Fruit fly (Drosophila melanogaster) S2 (cell line): ENCODE data around the gene CG15514.
A peak's percentile ranks its signal among the peaks of the same experiment; 100 is the strongest.

Source experiments
- CG8478 ChIP-seq: fragments of >200 bp; optimal IDR thresholded peaks from 2 replicates; lab custom pipeline; 2018
- CTCF ChIP-seq, 2 experiments: fragments of >200 bp; optimal IDR thresholded peaks; 2 replicates each; lab custom pipeline; 2018

- TF ChIP-seq CTCF (optimal IDR thresholded peaks at IDR 0.05; lab: Kevin White, UChicago) (peak in 1 of 2 experiments; percentile 15), CG8478 (lab: Kevin White, UChicago) (no peak)
These were observed at the start of gene CG15514, which contains the start of gene RpS8 for dm6 chr3R:29861432-29862249.
